Worm (Caenorhabditis elegans): ENCODE data around the gene ptpn-22.

ce11 chrIV:1699599-1699998, 40.5 kb downstream of the ptpn-22 start, which contains the start of gene bus-2:
- no peak for TF ChIP-seq nhr-28 (tag; optimal IDR thresholded peaks at IDR 0.05)
- no peak for TF ChIP-seq zag-1 (tag; optimal IDR thresholded peaks at IDR 0.05)
- TF ChIP-seq elt-2 (tag; optimal IDR thresholded peaks at IDR 0.05) = no peak
- TF ChIP-seq nhr-12 (tag; optimal IDR thresholded peaks at IDR 0.05) = no peak
